Fruit fly (Drosophila melanogaster) whole organism, embryonic: ENCODE measurements around the gene Eno.

Experiments used
- CG6254 ChIP-seq: fragments of 200-800 bp; sonication (Bioruptor generic); optimal IDR thresholded peaks from 3 replicates; lab custom pipeline; 2017; ENCODE audit warnings: mild to moderate bottlenecking, missing biosample characterization, missing genetic modification reagents, missing genetic modification characterization
- gsb-n ChIP-seq: fragments of 200-800 bp; sonication (Bioruptor generic); optimal IDR thresholded peaks from 3 replicates; lab custom pipeline; 2018; ENCODE audit warnings: missing biosample characterization, mild to moderate bottlenecking, missing genetic modification characterization
- nom ChIP-seq: fragments of 200-800 bp; sonication (Bioruptor generic); optimal IDR thresholded peaks from 2 replicates; lab custom pipeline; 2017; ENCODE audit warnings: missing biosample characterization, missing genetic modification characterization, mild to moderate bottlenecking, moderate library complexity, missing genetic modification reagents
- ranshi ChIP-seq: fragments of 200-800 bp; sonication (Bioruptor generic); IDR thresholded peaks from 2 replicates; pipeline ENCODE4 v1.3.6; 2022; ENCODE audit warnings: missing biosample characterization, missing genetic modification characterization
- schlank ChIP-seq: fragments of 200-800 bp; sonication (Bioruptor generic); optimal IDR thresholded peaks from 2 replicates; lab custom pipeline; 2018; ENCODE audit warnings: missing biosample characterization, mild to moderate bottlenecking, missing genetic modification characterization
- wdn ChIP-seq: fragments of 200-800 bp; sonication (Bioruptor generic); IDR thresholded peaks from 2 replicates; pipeline ENCODE4 v1.3.6; 2022; ENCODE audit warnings: missing biosample characterization, missing genetic modification characterization

DNA sequence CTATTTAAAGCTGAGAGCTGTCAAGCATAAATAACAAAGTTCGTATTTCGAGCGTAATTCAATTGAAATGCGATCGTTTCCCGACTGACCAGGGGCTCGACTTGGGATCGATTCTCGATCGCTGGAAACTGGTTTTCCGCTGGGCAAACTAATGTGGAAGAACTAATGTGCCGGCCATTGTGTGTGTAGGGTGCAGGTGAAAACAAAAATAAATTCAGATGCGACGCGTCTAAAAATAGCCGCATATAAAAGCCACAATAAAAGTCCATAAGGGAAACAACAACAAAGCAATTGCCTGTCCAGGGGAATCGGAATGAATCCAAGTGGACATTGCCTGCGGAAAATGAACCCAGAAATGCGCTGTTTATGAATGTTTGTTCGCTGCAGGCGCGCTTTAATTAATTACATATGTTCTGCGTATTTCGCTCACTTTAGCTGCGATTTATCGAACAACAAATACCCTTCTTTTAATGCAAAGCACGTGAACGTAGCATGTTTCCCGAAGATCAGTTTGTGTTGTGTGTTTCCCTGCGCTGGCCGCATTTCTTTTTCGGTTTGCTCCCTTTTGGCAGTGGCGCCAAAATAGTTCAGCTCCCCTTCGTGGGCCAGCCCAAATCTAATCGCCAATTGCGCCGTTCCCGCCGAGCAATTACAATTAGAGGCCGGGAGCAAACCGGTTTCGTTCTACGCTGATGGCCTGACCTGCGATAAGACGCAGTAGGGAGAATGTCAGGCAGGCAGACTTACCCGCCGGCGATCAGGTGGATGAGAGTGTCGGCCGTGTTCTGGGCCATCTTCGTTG, 6.1 kb downstream of the Eno start:
- no peak for TF ChIP-seq CG6254 (GFP tag; lab: Kevin White, UChicago)
- TF ChIP-seq gsb-n, result peak; percentile 2
- no peak for TF ChIP-seq wdn
- TF ChIP-seq schlank, result no peak
- peak; percentile 36 for TF ChIP-seq nom (GFP tag; lab: Kevin White, UChicago)
- TF ChIP-seq ranshi (GFP tag; lab: Robert Waterston, UW), result no peak
